Worm (Caenorhabditis elegans) whole organism, early embryonic: ENCODE results near the gene F16G10.3.

ENCODE experiments used
- B0310.2 ChIP-seq: sonication (generic microtip); optimal IDR thresholded peaks from 2 replicates; lab custom pipeline; 2016; ENCODE audit warnings: mild to moderate bottlenecking, missing genetic modification characterization, missing compliant biosample characterization
- F13C5.2 ChIP-seq: sonication (generic microtip); optimal IDR thresholded peaks from 2 replicates; lab custom pipeline; 2017; ENCODE audit warnings: mild to moderate bottlenecking, missing genetic modification characterization, inconsistent platforms, missing compliant biosample characterization
- aly-1 ChIP-seq: sonication (generic microtip); optimal IDR thresholded peaks from 2 replicates; lab custom pipeline; 2016; ENCODE audit warnings: missing genetic modification characterization, missing compliant biosample characterization
- ama-1 ChIP-seq: fragments of 150-350 bp; optimal IDR thresholded peaks from 2 replicates; lab custom pipeline; 2014
- ceh-13 ChIP-seq: fragments of 200-800 bp; sonication (Bioruptor generic); optimal IDR thresholded peaks from 2 replicates; lab custom pipeline; 2018; ENCODE audit warnings: mild to moderate bottlenecking, missing genetic modification characterization, missing compliant biosample characterization
- ceh-36 ChIP-seq: sonication (generic microtip); optimal IDR thresholded peaks from 2 replicates; lab custom pipeline; 2016; ENCODE audit warnings: missing genetic modification characterization, inconsistent platforms, missing compliant biosample characterization
- ets-7 ChIP-seq: sonication (generic microtip); optimal IDR thresholded peaks from 2 replicates; lab custom pipeline; 2016; ENCODE audit warnings: missing genotype, missing genetic modification characterization, missing compliant biosample characterization
- flt-1 ChIP-seq: fragments of 200-800 bp; sonication (Bioruptor generic); IDR thresholded peaks from 2 replicates; pipeline ENCODE4 v1.3.6; 2022; ENCODE audit warnings: missing genetic modification characterization, missing compliant biosample characterization
- hmbx-1 ChIP-seq: sonication (generic microtip); optimal IDR thresholded peaks from 2 replicates; lab custom pipeline; 2016; ENCODE audit warnings: mild to moderate bottlenecking, missing genetic modification characterization, missing compliant biosample characterization
- hmg-4 ChIP-seq: fragments of 200-800 bp; sonication (Bioruptor generic); optimal IDR thresholded peaks from 2 replicates; lab custom pipeline; 2018; ENCODE audit warnings: mild to moderate bottlenecking, missing genetic modification characterization, missing compliant biosample characterization
- hnd-1 ChIP-seq: sonication (generic microtip); optimal IDR thresholded peaks from 2 replicates; lab custom pipeline; 2016; ENCODE audit warnings: missing genetic modification characterization, missing compliant biosample characterization
- pes-1 ChIP-seq: fragments of 200-800 bp; sonication (Bioruptor generic); IDR thresholded peaks from 2 replicates; pipeline ENCODE4 v1.3.6; 2022; ENCODE audit warnings: missing genetic modification reagents, missing genetic modification characterization, missing compliant biosample characterization
- scrt-1 ChIP-seq: fragments of 200-800 bp; sonication (Bioruptor generic); IDR thresholded peaks from 2 replicates; pipeline ENCODE4 v1.3.6; 2022; ENCODE audit warnings: missing genetic modification characterization, missing compliant biosample characterization
- sea-1 ChIP-seq: fragments of 200-800 bp; sonication (Bioruptor generic); conservative IDR thresholded peaks from 2 replicates; pipeline ENCODE4 v1.3.6; 2022; ENCODE audit warnings: missing genetic modification characterization, missing compliant biosample characterization
- tbx-11 ChIP-seq: fragments of 200-800 bp; sonication (Bioruptor generic); IDR thresholded peaks from 2 replicates; pipeline ENCODE4 v1.3.6; 2022; ENCODE audit warnings: missing genetic modification characterization, missing compliant biosample characterization
- tbx-37 ChIP-seq: fragments of 200-800 bp; sonication (Bioruptor generic); conservative IDR thresholded peaks from 2 replicates; pipeline ENCODE4 v1.3.6; 2022; ENCODE audit warnings: missing genetic modification reagents, missing genetic modification characterization, missing compliant biosample characterization
- tra-4 ChIP-seq: sonication (generic microtip); optimal IDR thresholded peaks from 2 replicates; lab custom pipeline; 2017; ENCODE audit warnings: missing genetic modification characterization, missing compliant biosample characterization

Gene F16G10.3

ce11 chrII:2372090-2372489 lies at the start of gene F16G10.3:
Gene F16G10.3 (plus strand): TSS chrII:2372390.
- no peak for TF ChIP-seq sea-1 (GFP tag; lab: Robert Waterston, UW)

ce11 chrII:2322857-2323518 lies 49.2 kb upstream of the F16G10.3 start, which contains the start of the genes ZK1240.6 and ZK1240.2:
Gene ZK1240.6 (minus strand): TSS chrII:2322907.
Gene ZK1240.2 (plus strand): TSS chrII:2323376.
- TF ChIP-seq tbx-37 (no peak), aly-1 (no peak), ceh-36 (tag; lab: Kevin White, UChicago) (no peak), flt-1 (no peak), hmbx-1 (no peak)

ce11 chrII:2324956-2325355 lies 47.2 kb upstream of the F16G10.3 start, which contains the start of gene ZK1240.11:
Gene ZK1240.11 (plus strand): TSS chrII:2325256.
- TF ChIP-seq ama-1 (lab: Kevin White, UChicago) (no peak), aly-1 (no peak), F13C5.2 (tag; lab: Kevin White, UChicago) (no peak), ceh-36 (tag; lab: Kevin White, UChicago) (no peak), tbx-11 (GFP tag; lab: Robert Waterston, UW) (no peak), B0310.2 (no peak), tra-4 (tag; lab: Kevin White, UChicago) (no peak), ets-7 (tag; lab: Kevin White, UChicago) (no peak), ceh-13 (GFP tag; lab: Kevin White, UChicago) (no peak), sea-1 (GFP tag; lab: Robert Waterston, UW) (no peak), hmg-4 (no peak), tbx-37 (no peak), hmbx-1 (no peak), flt-1 (no peak), scrt-1 (GFP tag; lab: Robert Waterston, UW) (no peak)

- TF ChIP-seq scrt-1 (GFP tag; lab: Robert Waterston, UW), result no peak
- no peak for TF ChIP-seq F13C5.2 (tag; lab: Kevin White, UChicago)
- no peak for TF ChIP-seq tbx-11 (GFP tag; lab: Robert Waterston, UW)
- no peak for TF ChIP-seq ets-7 (tag; lab: Kevin White, UChicago)
- no peak for TF ChIP-seq tbx-37
- no peak for TF ChIP-seq flt-1
Observed at ce11 chrII:2328963-2329442, 43.2 kb upstream of the F16G10.3 start, which contains the start of the genes ZK1240.8 and ZK1240.1. Gene ZK1240.8 (minus strand): TSS chrII:2329063. Gene ZK1240.1 (plus strand): TSS chrII:2329392.

- TF ChIP-seq hnd-1 (tag; lab: Kevin White, UChicago) (no peak), scrt-1 (GFP tag; lab: Robert Waterston, UW) (no peak), B0310.2 (no peak), sea-1 (GFP tag; lab: Robert Waterston, UW) (no peak), pes-1 (GFP tag; lab: Robert Waterston, UW) (no peak), hmbx-1 (no peak), F13C5.2 (tag; lab: Kevin White, UChicago) (no peak), ceh-36 (tag; lab: Kevin White, UChicago) (no peak), tbx-11 (GFP tag; lab: Robert Waterston, UW) (no peak), hmg-4 (no peak), ets-7 (tag; lab: Kevin White, UChicago) (no peak), flt-1 (no peak)
Observed at ce11 chrII:2330462-2330861, 41.7 kb upstream of the F16G10.3 start.

- TF ChIP-seq tbx-37 (no peak), sea-1 (GFP tag; lab: Robert Waterston, UW) (no peak), hmg-4 (no peak), ceh-13 (GFP tag; lab: Kevin White, UChicago) (no peak), ets-7 (tag; lab: Kevin White, UChicago) (no peak), B0310.2 (no peak), F13C5.2 (tag; lab: Kevin White, UChicago) (no peak), pes-1 (GFP tag; lab: Robert Waterston, UW) (no peak), aly-1 (no peak), hmbx-1 (no peak), scrt-1 (GFP tag; lab: Robert Waterston, UW) (no peak), tra-4 (tag; lab: Kevin White, UChicago) (no peak), tbx-11 (GFP tag; lab: Robert Waterston, UW) (no peak), hnd-1 (tag; lab: Kevin White, UChicago) (no peak)
Observed at ce11 chrII:2332220-2332619, 40.0 kb upstream of the F16G10.3 start, which contains the start of gene F43C11.8. Gene F43C11.8 (plus strand): TSS chrII:2332520.

- TF ChIP-seq ets-7 (tag; lab: Kevin White, UChicago), result no peak
- no peak for TF ChIP-seq tra-4 (tag; lab: Kevin White, UChicago)
- TF ChIP-seq B0310.2, result no peak
Observed at ce11 chrII:2335572-2335971, 36.6 kb upstream of the F16G10.3 start, which contains the start of gene F43C11.7. Gene F43C11.7 (plus strand): TSS chrII:2335897.

ce11 chrII:2336177-2336576 lies 36.0 kb upstream of the F16G10.3 start:
- TF ChIP-seq ceh-36 (tag; lab: Kevin White, UChicago), result peak; percentile 71
- TF ChIP-seq scrt-1 (GFP tag; lab: Robert Waterston, UW), result no peak

- TF ChIP-seq sea-1 (GFP tag; lab: Robert Waterston, UW), result no peak
- peak; percentile 15 for TF ChIP-seq F13C5.2 (tag; lab: Kevin White, UChicago)
Observed at ce11 chrII:2340974-2341373, 31.2 kb upstream of the F16G10.3 start.
